Worm (Caenorhabditis elegans) whole organism, L1 larva: ENCODE results near the gene F44E5.1.

Experiments
- blmp-1 ChIP-seq: fragments of 150-350 bp; optimal IDR thresholded peaks from 2 replicates; lab custom pipeline; 2014; ENCODE audit warnings: missing biosample characterization, missing genetic modification characterization
- dsc-1 ChIP-seq: sonication (generic microtip); optimal IDR thresholded peaks from 2 replicates; lab custom pipeline; 2016; ENCODE audit warnings: mild to moderate bottlenecking, missing genetic modification characterization, missing compliant biosample characterization
- lin-35 ChIP-seq, 2 experiments: fragments of 150-350 bp; optimal IDR thresholded peaks; 2 replicates each; lab custom pipeline; 2014; ENCODE audit warnings: missing biosample characterization in 2 of 2, missing genetic modification characterization in 2 of 2, missing genetic modification reagents in 2 of 2

The F44E5.1 gene

ce11 chrII:11724362-11724761 is 50.0 kb downstream of the F44E5.1 start (continued):
- TF ChIP-seq dsc-1 (tag; lab: Kevin White, UChicago) = peak; percentile 38
- peak; percentile 59 for TF ChIP-seq blmp-1
- TF ChIP-seq lin-35 (GFP tag; optimal IDR thresholded peaks at IDR 0.05; lab: Kevin White, UChicago) = peak; percentile 27 to 52
